Worm (Caenorhabditis elegans) whole organism, L1 larva: ENCODE data around the gene C27D6.11.

Experiments used
- C04F5.9 ChIP-seq: sonication (generic microtip); optimal IDR thresholded peaks from 2 replicates; lab custom pipeline; 2016; ENCODE audit warnings: missing genetic modification characterization, missing compliant biosample characterization
- F16B12.6 ChIP-seq: fragments of 150-350 bp; optimal IDR thresholded peaks from 2 replicates; lab custom pipeline; 2014; ENCODE audit warnings: missing biosample characterization, missing genetic modification characterization
- Y116A8C.19 ChIP-seq: sonication (generic microtip); optimal IDR thresholded peaks from 2 replicates; lab custom pipeline; 2016; ENCODE audit warnings: missing compliant biosample characterization, missing genetic modification characterization, borderline replicate concordance
- alr-1 ChIP-seq: fragments of 200-800 bp; sonication (Bioruptor generic); optimal IDR thresholded peaks from 2 replicates; lab custom pipeline; 2018; ENCODE audit warnings: borderline replicate concordance, mild to moderate bottlenecking, missing genetic modification characterization, missing compliant biosample characterization
- aly-2 ChIP-seq: fragments of 150-350 bp; optimal IDR thresholded peaks from 2 replicates; lab custom pipeline; 2014; ENCODE audit warnings: missing biosample characterization, missing genetic modification characterization
- ama-1 ChIP-seq: fragments of 150-350 bp; optimal IDR thresholded peaks from 2 replicates; lab custom pipeline; 2014
- blmp-1 ChIP-seq: fragments of 150-350 bp; optimal IDR thresholded peaks from 2 replicates; lab custom pipeline; 2014; ENCODE audit warnings: missing biosample characterization, missing genetic modification characterization
- ceh-8 ChIP-seq: fragments of 200-800 bp; sonication (Bioruptor generic); optimal IDR thresholded peaks from 2 replicates; lab custom pipeline; 2018; ENCODE audit warnings: mild to moderate bottlenecking, missing genetic modification characterization, moderate library complexity, missing compliant biosample characterization
- ceh-82 ChIP-seq, 3 experiments: fragments of 150-350 bp in 1 of 3; sonication (generic microtip) in 2 of 3; optimal IDR thresholded peaks; 2 replicates each; lab custom pipeline; 2014 to 2017; ENCODE audit warnings: missing biosample characterization in 3 of 3, missing genetic modification characterization in 3 of 3
- ceh-88 ChIP-seq: fragments of 200-800 bp; sonication (Bioruptor generic); IDR thresholded peaks from 2 replicates; pipeline ENCODE4 v1.3.6; 2022; ENCODE audit warnings: missing genetic modification characterization, missing compliant biosample characterization
- ceh-90 ChIP-seq: sonication (generic microtip); optimal IDR thresholded peaks from 2 replicates; lab custom pipeline; 2016; ENCODE audit warnings: missing genetic modification characterization, missing compliant biosample characterization
- ces-1 ChIP-seq: fragments of 150-350 bp; optimal IDR thresholded peaks from 2 replicates; lab custom pipeline; 2014; ENCODE audit warnings: missing biosample characterization, missing genetic modification reagents, missing genetic modification characterization
- dpl-1 ChIP-seq, 3 experiments: fragments of 150-350 bp in 2 of 3; sonication (generic microtip) in 1 of 3; optimal IDR thresholded peaks; 2 replicates each; lab custom pipeline; 2014 to 2017; ENCODE audit warnings: missing biosample characterization in 3 of 3, missing genetic modification characterization in 3 of 3, missing genetic modification reagents in 3 of 3
- egl-13 ChIP-seq: sonication (generic microtip); optimal IDR thresholded peaks from 2 replicates; lab custom pipeline; 2016; ENCODE audit warnings: missing genotype, missing genetic modification reagents, missing genetic modification characterization, missing compliant biosample characterization
- elt-2 ChIP-seq: sonication (generic microtip); optimal IDR thresholded peaks from 2 replicates; lab custom pipeline; 2016; ENCODE audit warnings: missing genetic modification characterization, mild to moderate bottlenecking, inconsistent platforms, missing compliant biosample characterization, missing genetic modification reagents
- ets-5 ChIP-seq: fragments of 200-800 bp; sonication (Bioruptor generic); IDR thresholded peaks from 2 replicates; pipeline ENCODE4 v1.3.6; 2022; ENCODE audit warnings: missing genetic modification characterization, missing compliant biosample characterization
- fos-1 ChIP-seq: fragments of 150-350 bp; optimal IDR thresholded peaks from 2 replicates; lab custom pipeline; 2014; ENCODE audit warnings: missing biosample characterization, missing genetic modification characterization
- grh-1 ChIP-seq: fragments of 200-800 bp; sonication (Bioruptor generic); IDR thresholded peaks from 2 replicates; pipeline ENCODE4 v1.3.6; 2022; ENCODE audit warnings: missing genetic modification reagents, missing genetic modification characterization, missing compliant biosample characterization
- hlh-4 ChIP-seq: sonication (generic microtip); optimal IDR thresholded peaks from 2 replicates; lab custom pipeline; 2016; ENCODE audit warnings: mild to moderate bottlenecking, missing genetic modification characterization, missing compliant biosample characterization
- hpl-2 ChIP-seq: fragments of 150-350 bp; optimal IDR thresholded peaks from 2 replicates; lab custom pipeline; 2014; ENCODE audit warnings: missing biosample characterization, missing genetic modification reagents, missing genetic modification characterization
- irx-1 ChIP-seq: sonication (generic microtip); optimal IDR thresholded peaks from 2 replicates; lab custom pipeline; 2016; ENCODE audit warnings: missing genetic modification characterization, missing compliant biosample characterization
- isw-1 ChIP-seq: fragments of 200-800 bp; sonication (Bioruptor generic); IDR thresholded peaks from 2 replicates; pipeline ENCODE4 v1.3.6; 2022; ENCODE audit warnings: missing genetic modification characterization, missing compliant biosample characterization
- jun-1 ChIP-seq: fragments of 150-350 bp; optimal IDR thresholded peaks from 2 replicates; lab custom pipeline; 2014; ENCODE audit warnings: missing biosample characterization, missing genetic modification reagents, missing genetic modification characterization
- lin-14 ChIP-seq: fragments of 200-800 bp; sonication (Bioruptor generic); optimal IDR thresholded peaks from 2 replicates; lab custom pipeline; 2018; ENCODE audit warnings: mild to moderate bottlenecking, missing genetic modification characterization, moderate library complexity, missing compliant biosample characterization
- lin-15B ChIP-seq: fragments of 150-350 bp; sonication (generic microtip); optimal IDR thresholded peaks from 3 replicates; lab custom pipeline; 2014; ENCODE audit warnings: missing biosample characterization, missing genetic modification characterization
- lin-35 ChIP-seq, 2 experiments: fragments of 150-350 bp; optimal IDR thresholded peaks; 2 replicates each; lab custom pipeline; 2014; ENCODE audit warnings: missing biosample characterization in 2 of 2, missing genetic modification characterization in 2 of 2, missing genetic modification reagents in 2 of 2
- lin-39 ChIP-seq: fragments of 150-350 bp; optimal IDR thresholded peaks from 2 replicates; lab custom pipeline; 2014; ENCODE audit warnings: missing biosample characterization, missing genetic modification reagents, missing genetic modification characterization
- mdl-1 ChIP-seq, 2 experiments: fragments of 150-350 bp; optimal IDR thresholded peaks; 2 replicates each; lab custom pipeline; 2014 to 2017; ENCODE audit warnings: missing biosample characterization in 2 of 2, missing genetic modification characterization in 2 of 2, inconsistent platforms in 1 of 2
- mef-2 ChIP-seq: fragments of 150-350 bp; optimal IDR thresholded peaks from 2 replicates; lab custom pipeline; 2014; ENCODE audit warnings: missing biosample characterization, missing genetic modification characterization
- mep-1 ChIP-seq: fragments of 150-350 bp; optimal IDR thresholded peaks from 2 replicates; lab custom pipeline; 2014; ENCODE audit warnings: missing biosample characterization, missing genetic modification characterization
- nhr-11 ChIP-seq: fragments of 150-350 bp; optimal IDR thresholded peaks from 2 replicates; lab custom pipeline; 2014; ENCODE audit warnings: missing biosample characterization, missing genetic modification characterization
- nhr-20 ChIP-seq: sonication (generic microtip); optimal IDR thresholded peaks from 2 replicates; lab custom pipeline; 2016; ENCODE audit warnings: mild to moderate bottlenecking, missing genetic modification characterization, missing compliant biosample characterization
- nhr-47 ChIP-seq: sonication (generic microtip); optimal IDR thresholded peaks from 2 replicates; lab custom pipeline; 2016; ENCODE audit warnings: mild to moderate bottlenecking, missing genetic modification characterization, moderate library complexity, missing compliant biosample characterization
- nhr-76 ChIP-seq: sonication (generic microtip); optimal IDR thresholded peaks from 2 replicates; lab custom pipeline; 2017; ENCODE audit warnings: missing biosample characterization, missing genetic modification characterization
- nhr-77 ChIP-seq: fragments of 150-350 bp; optimal IDR thresholded peaks from 2 replicates; lab custom pipeline; 2014; ENCODE audit warnings: missing biosample characterization, missing genetic modification characterization
- nhr-85 ChIP-seq: sonication (generic microtip); peaks from one replicate; lab custom pipeline; 2016; ENCODE audit warnings: missing genetic modification characterization, inconsistent platforms, missing compliant biosample characterization
- nhr-90 ChIP-seq: sonication (generic microtip); optimal IDR thresholded peaks from 2 replicates; lab custom pipeline; 2016; ENCODE audit warnings: mild to moderate bottlenecking, missing genetic modification characterization, missing compliant biosample characterization; ENCODE audit not compliant: poor library complexity
- pag-3 ChIP-seq: sonication (generic microtip); optimal IDR thresholded peaks from 2 replicates; lab custom pipeline; 2017; ENCODE audit warnings: missing genetic modification characterization, mild to moderate bottlenecking, missing compliant biosample characterization, antibody characterized with exemption, borderline replicate concordance; ENCODE audit not compliant: insufficient read depth
- pax-3 ChIP-seq: fragments of 200-800 bp; sonication (Bioruptor generic); optimal IDR thresholded peaks from 2 replicates; lab custom pipeline; 2018; ENCODE audit warnings: mild to moderate bottlenecking, missing genetic modification characterization, moderate library complexity, missing compliant biosample characterization
- pqm-1 ChIP-seq: sonication (generic microtip); optimal IDR thresholded peaks from 3 replicates; lab custom pipeline; 2017; ENCODE audit warnings: missing biosample characterization, missing genetic modification characterization
- rnt-1 ChIP-seq: sonication (generic microtip); optimal IDR thresholded peaks from 2 replicates; lab custom pipeline; 2016; ENCODE audit warnings: mild to moderate bottlenecking, missing genetic modification characterization, moderate library complexity, missing compliant biosample characterization
- snpc-4 ChIP-seq: fragments of 150-350 bp; optimal IDR thresholded peaks from 2 replicates; lab custom pipeline; 2014; ENCODE audit warnings: missing biosample characterization, missing genetic modification characterization
- snu-23 ChIP-seq: sonication (generic microtip); optimal IDR thresholded peaks from 2 replicates; lab custom pipeline; 2016; ENCODE audit warnings: missing genetic modification characterization, missing compliant biosample characterization
- sptf-1 ChIP-seq: fragments of 150-350 bp; optimal IDR thresholded peaks from 2 replicates; lab custom pipeline; 2014; ENCODE audit warnings: missing biosample characterization, missing genetic modification characterization
- sup-37 ChIP-seq: fragments of 200-800 bp; sonication (Bioruptor generic); optimal IDR thresholded peaks from 2 replicates; lab custom pipeline; 2018; ENCODE audit warnings: mild to moderate bottlenecking, missing genetic modification characterization, missing compliant biosample characterization
- tbx-2 ChIP-seq: sonication (generic microtip); optimal IDR thresholded peaks from 2 replicates; lab custom pipeline; 2016; ENCODE audit warnings: missing genetic modification characterization, missing compliant biosample characterization
- tlp-1 ChIP-seq: fragments of 150-350 bp; optimal IDR thresholded peaks from 2 replicates; lab custom pipeline; 2014; ENCODE audit warnings: missing biosample characterization, missing genetic modification characterization
- unc-130 ChIP-seq: fragments of 150-350 bp; optimal IDR thresholded peaks from 2 replicates; lab custom pipeline; 2017; ENCODE audit warnings: missing biosample characterization, missing genetic modification characterization, inconsistent platforms
- unc-62 ChIP-seq: fragments of 150-350 bp; optimal IDR thresholded peaks from 2 replicates; lab custom pipeline; 2014; ENCODE audit warnings: missing biosample characterization, missing genetic modification reagents, missing genetic modification characterization
- unc-86 ChIP-seq: sonication (generic microtip); optimal IDR thresholded peaks from 2 replicates; lab custom pipeline; 2016; ENCODE audit warnings: missing genetic modification characterization, missing compliant biosample characterization
- unc-98 ChIP-seq: fragments of 200-800 bp; sonication (Bioruptor generic); IDR thresholded peaks from 2 replicates; pipeline ENCODE4 v1.3.6; 2022; ENCODE audit warnings: missing genetic modification characterization, missing compliant biosample characterization
- zag-1 ChIP-seq: fragments of 150-350 bp; optimal IDR thresholded peaks from 2 replicates; lab custom pipeline; 2014; ENCODE audit warnings: missing biosample characterization, missing genetic modification characterization
- zip-4 ChIP-seq: fragments of 200-800 bp; sonication (Bioruptor generic); optimal IDR thresholded peaks from 2 replicates; lab custom pipeline; 2018; ENCODE audit warnings: mild to moderate bottlenecking, missing genetic modification characterization, moderate library complexity, missing compliant biosample characterization

Gene C27D6.11

DNA sequence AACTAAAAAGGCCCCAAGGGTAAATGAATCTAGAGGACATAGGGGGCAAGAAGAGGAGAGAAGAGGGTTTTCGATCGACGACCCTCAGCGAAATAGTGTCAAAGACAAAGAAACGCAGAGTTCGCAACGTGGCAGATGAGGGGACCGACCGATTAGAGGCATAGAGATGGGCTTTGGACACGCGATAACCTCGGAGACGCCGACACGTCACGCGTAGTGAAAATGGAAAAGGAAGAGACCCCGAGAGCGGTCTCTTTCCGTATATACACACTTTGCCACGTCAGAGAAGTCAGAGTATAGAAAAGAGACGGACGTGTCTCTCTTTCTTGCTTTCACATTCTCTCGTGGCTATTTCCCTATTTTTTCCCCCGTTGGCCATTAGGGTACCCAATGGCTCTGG is 20.5 kb upstream of the C27D6.11 start (continued):
- peak in 2 of 3 experiments; percentile 27 to 45 for TF ChIP-seq dpl-1 (GFP tag; optimal IDR thresholded peaks at IDR 0.05; lab: Kevin White, UChicago)
- peak; percentile 90 for TF ChIP-seq snu-23 (GFP tag; lab: Kevin White, UChicago)
- no peak for TF ChIP-seq nhr-11 (tag; lab: Kevin White, UChicago)
- TF ChIP-seq mdl-1 (tag; optimal IDR thresholded peaks at IDR 0.05; lab: Kevin White, UChicago), result peak in 1 of 2 experiments; percentile 86
- peak; percentile 73 for TF ChIP-seq mep-1 (tag; lab: Kevin White, UChicago)
- TF ChIP-seq ces-1, result no peak
- TF ChIP-seq C04F5.9, result no peak
- TF ChIP-seq tbx-2 (tag; lab: Kevin White, UChicago), result peak; percentile 79
- no peak for TF ChIP-seq ceh-8 (GFP tag; lab: Kevin White, UChicago)
- TF ChIP-seq zag-1 (tag; lab: Kevin White, UChicago), result no peak
- TF ChIP-seq pag-3 (tag; lab: Kevin White, UChicago), result no peak
- TF ChIP-seq pqm-1 (tag; lab: Kevin White, UChicago), result no peak
- TF ChIP-seq ceh-82 (tag; optimal IDR thresholded peaks at IDR 0.05; lab: Kevin White, UChicago), result peak; percentile 9 to 70 (median 47)
- TF ChIP-seq irx-1 (tag; lab: Kevin White, UChicago), result peak; percentile 41
- peak; percentile 97 for TF ChIP-seq lin-14 (GFP tag; lab: Kevin White, UChicago)
- TF ChIP-seq nhr-20 (tag; lab: Kevin White, UChicago), result peak; percentile 84
- TF ChIP-seq pax-3 (tag; lab: Kevin White, UChicago), result peak; percentile 11
- no peak for TF ChIP-seq elt-2 (tag; lab: Kevin White, UChicago)
- no peak for TF ChIP-seq sptf-1 (tag; lab: Kevin White, UChicago)
- no peak for TF ChIP-seq ama-1 (lab: Kevin White, UChicago)
- TF ChIP-seq hlh-4 (tag; lab: Kevin White, UChicago), result no peak
- TF ChIP-seq nhr-85, result peak; percentile 83
- TF ChIP-seq ets-5, result no peak
- peak; percentile 81 for TF ChIP-seq nhr-47 (tag; lab: Kevin White, UChicago)
- no peak for TF ChIP-seq zip-4 (GFP tag; lab: Kevin White, UChicago)
- peak; percentile 6 for TF ChIP-seq aly-2 (tag; lab: Kevin White, UChicago)
- TF ChIP-seq nhr-77 (tag; lab: Kevin White, UChicago), result no peak
- TF ChIP-seq snpc-4, result peak; percentile 18
- peak; percentile 72 for TF ChIP-seq blmp-1 (tag; lab: Kevin White, UChicago)
- TF ChIP-seq unc-130 (tag; lab: Kevin White, UChicago), result peak; percentile 10
- TF ChIP-seq unc-86 (tag; lab: Kevin White, UChicago), result peak; percentile 57
- peak; percentile 52 for TF ChIP-seq rnt-1 (tag; lab: Kevin White, UChicago)
- TF ChIP-seq hpl-2, result peak; percentile 13
- TF ChIP-seq grh-1 (GFP tag; lab: Robert Waterston, UW), result no peak; the same call in 1 of the 2 replicates
- peak; percentile 70 for TF ChIP-seq isw-1 (GFP tag; lab: Robert Waterston, UW)
- TF ChIP-seq tlp-1 (tag; lab: Kevin White, UChicago), result no peak
- no peak for TF ChIP-seq mef-2 (tag; lab: Kevin White, UChicago)
- TF ChIP-seq sup-37, result no peak
- peak; percentile 4 for TF ChIP-seq lin-15B (tag; lab: Kevin White, UChicago)
- no peak for TF ChIP-seq alr-1
- peak; percentile 47; the same call in 1 of the 2 replicates for TF ChIP-seq ceh-88 (GFP tag; lab: Robert Waterston, UW)
- TF ChIP-seq Y116A8C.19 (tag; lab: Kevin White, UChicago), result no peak
- peak; percentile 68 for TF ChIP-seq nhr-90 (tag; lab: Kevin White, UChicago)
- no peak for TF ChIP-seq lin-39
- TF ChIP-seq ceh-90, result no peak
- TF ChIP-seq lin-35 (GFP tag; optimal IDR thresholded peaks at IDR 0.05; lab: Kevin White, UChicago), result peak; percentile 57 to 61
- no peak for TF ChIP-seq nhr-76
- TF ChIP-seq jun-1 (tag; lab: Kevin White, UChicago), result peak; percentile 45
- peak; percentile 25 for TF ChIP-seq egl-13
- no peak for TF ChIP-seq unc-62 (GFP tag; lab: Kevin White, UChicago)
- TF ChIP-seq unc-98 (GFP tag; lab: Robert Waterston, UW), result no peak
- peak; percentile 43 for TF ChIP-seq fos-1 (tag; lab: Kevin White, UChicago)
- TF ChIP-seq F16B12.6 (tag; lab: Kevin White, UChicago), result peak; percentile 32
